Worm (Caenorhabditis elegans): ENCODE data around the gene dgk-3.

dgk-3 gene

ce11 chrIII:9185722-9186121 is 22.9 kb downstream of the dgk-3 start, which contains the start of gene ZC84.7:
Gene ZC84.7, plus strand, starts transcription at chrIII:9186022.
- no peak for TF ChIP-seq unc-86 (tag; optimal IDR thresholded peaks at IDR 0.05)
- no peak for TF ChIP-seq efl-1 (optimal IDR thresholded peaks at IDR 0.05)
- TF ChIP-seq efl-1 (GFP tag; optimal IDR thresholded peaks at IDR 0.05 in 1 of 2): peak in 1 of 2 experiments; percentile 5
- no peak for TF ChIP-seq lsy-2 (tag; optimal IDR thresholded peaks at IDR 0.05)
- no peak for TF ChIP-seq mef-2 (tag; optimal IDR thresholded peaks at IDR 0.05)
- no peak for TF ChIP-seq swsn-7 (tag; optimal IDR thresholded peaks at IDR 0.05)
- TF ChIP-seq lir-3 (tag; optimal IDR thresholded peaks at IDR 0.05; ENCODE audit: poor library complexity): no peak

- TF ChIP-seq rnt-1 (tag; optimal IDR thresholded peaks at IDR 0.05) (peak; percentile 88), nhr-90 (tag; optimal IDR thresholded peaks at IDR 0.05; ENCODE audit: poor library complexity) (peak; percentile 47), nhr-28 (tag; optimal IDR thresholded peaks at IDR 0.05) (no peak), isw-1 (GFP tag; IDR thresholded peaks at IDR 0.05) (peak; percentile 34; the same call in 1 of the 2 replicates), lin-14 (GFP tag; optimal IDR thresholded peaks at IDR 0.05) (peak; percentile 68), fkh-4 (tag; optimal IDR thresholded peaks at IDR 0.05; ENCODE audit: borderline replicate concordance) (peak; percentile 5), nhr-19 (GFP tag; conservative IDR thresholded peaks at IDR 0.05) (peak; percentile 53), grh-1 (GFP tag; IDR thresholded peaks at IDR 0.05) (no peak), C04F5.9 (tag; optimal IDR thresholded peaks at IDR 0.05) (no peak), ceh-63 (GFP tag; optimal IDR thresholded peaks at IDR 0.05) (no peak), fkh-8 (tag; optimal IDR thresholded peaks at IDR 0.05) (no peak), ets-5 (GFP tag; IDR thresholded peaks at IDR 0.05) (no peak), nhr-84 (tag; optimal IDR thresholded peaks at IDR 0.05) (no peak), aly-2 (tag; optimal IDR thresholded peaks at IDR 0.05) (no peak), unc-62 (GFP tag; optimal IDR thresholded peaks at IDR 0.05) (no peak), fos-1 (tag; optimal IDR thresholded peaks at IDR 0.05) (no peak), blmp-1 (tag; optimal IDR thresholded peaks at IDR 0.05) (no peak), elt-2 (tag; optimal IDR thresholded peaks at IDR 0.05) (no peak), lin-35 (GFP tag; optimal IDR thresholded peaks at IDR 0.05) (peak; percentile 88 to 92), egl-27 (tag; optimal IDR thresholded peaks at IDR 0.05) (no peak), snu-23 (GFP tag; optimal IDR thresholded peaks at IDR 0.05) (peak; percentile 61), irx-1 (tag; optimal IDR thresholded peaks at IDR 0.05) (peak; percentile 33), ztf-11 (tag; optimal IDR thresholded peaks at IDR 0.05) (peak in 1 of 2 experiments; percentile 45), alr-1 (tag; optimal IDR thresholded peaks at IDR 0.05; ENCODE audit: borderline replicate concordance) (no peak), nhr-12 (tag; optimal IDR thresholded peaks at IDR 0.05) (no peak), nhr-20 (tag; optimal IDR thresholded peaks at IDR 0.05) (peak; percentile 43), lin-39 (tag; optimal IDR thresholded peaks at IDR 0.05) (peak; percentile 26), ceh-82 (tag; optimal IDR thresholded peaks at IDR 0.05) (no peak), hlh-17 (GFP tag; optimal IDR thresholded peaks at IDR 0.05; ENCODE audit: borderline replicate concordance) (no peak), C16A3.4 (tag; optimal IDR thresholded peaks at IDR 0.05) (peak; percentile 56), ces-1 (GFP tag; optimal IDR thresholded peaks at IDR 0.05) (no peak), sox-4 (tag; optimal IDR thresholded peaks at IDR 0.05) (no peak), unc-30 (tag; optimal IDR thresholded peaks at IDR 0.05) (no peak), lir-3 (tag; optimal IDR thresholded peaks at IDR 0.05; ENCODE audit: poor library complexity) (peak; percentile 65), mef-2 (tag; optimal IDR thresholded peaks at IDR 0.05) (no peak), ceh-8 (GFP tag; optimal IDR thresholded peaks at IDR 0.05) (peak; percentile 52), Y116A8C.19 (tag; optimal IDR thresholded peaks at IDR 0.05; ENCODE audit: borderline replicate concordance) (no peak), fkh-10 (GFP tag; optimal IDR thresholded peaks at IDR 0.05) (no peak), ztf-4 (tag; optimal IDR thresholded peaks at IDR 0.05) (no peak), sptf-1 (tag; optimal IDR thresholded peaks at IDR 0.05) (no peak), lin-15B (tag; optimal IDR thresholded peaks at IDR 0.05) (no peak), lin-13 (GFP tag; optimal IDR thresholded peaks at IDR 0.05) (peak; percentile 59), unc-130 (tag; optimal IDR thresholded peaks at IDR 0.05) (no peak), zag-1 (tag; optimal IDR thresholded peaks at IDR 0.05) (no peak), pag-3 (tag; optimal IDR thresholded peaks at IDR 0.05; ENCODE audit: borderline replicate concordance, insufficient read depth) (no peak), lsy-2 (tag; optimal IDR thresholded peaks at IDR 0.05) (peak; percentile 61 to 76), nhr-71 (tag; optimal IDR thresholded peaks at IDR 0.05) (peak; percentile 81)
Observed at ce11 chrIII:9191091-9191490, 28.2 kb downstream of the dgk-3 start, which contains the start of gene cls-3. Gene cls-3, minus strand, starts transcription at chrIII:9191109.
